Worm (Caenorhabditis elegans) whole organism, mixed stage, embryonic: Measurements from ENCODE around the gene ace-1.

Experiments
- M03D4.4 ChIP-seq: sonication (generic microtip); optimal IDR thresholded peaks from 2 replicates; lab custom pipeline; 2017; ENCODE audit warnings: mild to moderate bottlenecking, missing genetic modification characterization, missing compliant biosample characterization
- bed-3 ChIP-seq: fragments of 200-800 bp; sonication (Bioruptor generic); optimal IDR thresholded peaks from 3 replicates; lab custom pipeline; 2018; ENCODE audit warnings: mild to moderate bottlenecking, missing genetic modification characterization, moderate library complexity, missing compliant biosample characterization
- blmp-1 ChIP-seq: fragments of 150-350 bp; optimal IDR thresholded peaks from 2 replicates; lab custom pipeline; 2014; ENCODE audit warnings: missing biosample characterization, missing genetic modification characterization
- ceh-39 ChIP-seq: fragments of 150-350 bp; optimal IDR thresholded peaks from 2 replicates; lab custom pipeline; 2014; ENCODE audit warnings: missing biosample characterization, missing genetic modification characterization
- ceh-43 ChIP-seq: fragments of 200-800 bp; sonication (Bioruptor generic); optimal IDR thresholded peaks from 2 replicates; lab custom pipeline; 2018; ENCODE audit warnings: mild to moderate bottlenecking, missing genetic modification characterization, moderate library complexity, missing compliant biosample characterization
- ceh-83 ChIP-seq: fragments of 200-800 bp; sonication (Bioruptor generic); optimal IDR thresholded peaks from 2 replicates; lab custom pipeline; 2018; ENCODE audit warnings: mild to moderate bottlenecking, missing genetic modification characterization, missing compliant biosample characterization
- ces-1 ChIP-seq: fragments of 150-350 bp; optimal IDR thresholded peaks from 2 replicates; lab custom pipeline; 2014; ENCODE audit warnings: missing biosample characterization, missing genetic modification reagents, missing genetic modification characterization
- cnd-1 ChIP-seq: fragments of 200-800 bp; sonication (Bioruptor generic); optimal IDR thresholded peaks from 2 replicates; lab custom pipeline; 2018; ENCODE audit warnings: mild to moderate bottlenecking, missing genetic modification characterization, missing compliant biosample characterization
- elt-1 ChIP-seq: sonication (generic microtip); optimal IDR thresholded peaks from 2 replicates; lab custom pipeline; 2017; ENCODE audit warnings: missing genetic modification characterization, mild to moderate bottlenecking, missing compliant biosample characterization, antibody characterized with exemption, moderate library complexity, borderline replicate concordance; ENCODE audit not compliant: insufficient read depth
- elt-3 ChIP-seq: fragments of 150-350 bp; optimal IDR thresholded peaks from 2 replicates; lab custom pipeline; 2014; ENCODE audit warnings: missing biosample characterization, missing genetic modification characterization
- flh-1 ChIP-seq: fragments of 200-800 bp; sonication (Bioruptor generic); optimal IDR thresholded peaks from 2 replicates; lab custom pipeline; 2018; ENCODE audit warnings: mild to moderate bottlenecking, missing genetic modification characterization, moderate library complexity, missing compliant biosample characterization
- ham-2 ChIP-seq: fragments of 200-800 bp; sonication (Bioruptor generic); optimal IDR thresholded peaks from 2 replicates; lab custom pipeline; 2018; ENCODE audit warnings: mild to moderate bottlenecking, missing genetic modification characterization, missing compliant biosample characterization
- hlh-1 ChIP-seq: fragments of 150-350 bp; optimal IDR thresholded peaks from 2 replicates; lab custom pipeline; 2014; ENCODE audit warnings: missing biosample characterization, missing genetic modification reagents, missing genetic modification characterization
- lin-13 ChIP-seq: fragments of 150-350 bp; optimal IDR thresholded peaks from 2 replicates; lab custom pipeline; 2014; ENCODE audit warnings: missing biosample characterization, missing genetic modification characterization
- lin-32 ChIP-seq: fragments of 200-800 bp; sonication (Bioruptor generic); optimal IDR thresholded peaks from 2 replicates; lab custom pipeline; 2018; ENCODE audit warnings: mild to moderate bottlenecking, missing genetic modification characterization, missing compliant biosample characterization
- lsy-2 ChIP-seq: fragments of 150-350 bp; optimal IDR thresholded peaks from 2 replicates; lab custom pipeline; 2014; ENCODE audit warnings: missing biosample characterization, missing genetic modification characterization
- mab-5 ChIP-seq: fragments of 150-350 bp; optimal IDR thresholded peaks from 2 replicates; lab custom pipeline; 2014; ENCODE audit warnings: missing biosample characterization, missing genetic modification characterization
- mep-1 ChIP-seq: fragments of 150-350 bp; optimal IDR thresholded peaks from 2 replicates; lab custom pipeline; 2017; ENCODE audit warnings: missing biosample characterization, missing genetic modification reagents, missing genetic modification characterization, inconsistent platforms
- mls-2 ChIP-seq: sonication (generic microtip); optimal IDR thresholded peaks from 2 replicates; lab custom pipeline; 2016; ENCODE audit warnings: mild to moderate bottlenecking, missing genetic modification characterization, moderate library complexity, missing compliant biosample characterization
- nhr-2 ChIP-seq: fragments of 150-350 bp; optimal IDR thresholded peaks from 2 replicates; lab custom pipeline; 2014; ENCODE audit warnings: missing biosample characterization, missing genetic modification characterization
- nhr-237 ChIP-seq: fragments of 150-350 bp; optimal IDR thresholded peaks from 2 replicates; lab custom pipeline; 2014; ENCODE audit warnings: missing biosample characterization, missing genetic modification characterization
- nhr-28 ChIP-seq: fragments of 150-350 bp; optimal IDR thresholded peaks from 2 replicates; lab custom pipeline; 2014; ENCODE audit warnings: missing biosample characterization, missing genetic modification characterization
- nhr-76 ChIP-seq: sonication (generic microtip); optimal IDR thresholded peaks from 2 replicates; lab custom pipeline; 2017; ENCODE audit warnings: missing biosample characterization, missing genetic modification characterization
- pha-4 ChIP-seq: fragments of 150-350 bp; optimal IDR thresholded peaks from 2 replicates; lab custom pipeline; 2018; ENCODE audit warnings: missing biosample characterization, missing genetic modification reagents, missing genetic modification characterization
- sem-2 ChIP-seq: fragments of 200-800 bp; sonication (Bioruptor generic); optimal IDR thresholded peaks from 2 replicates; lab custom pipeline; 2018; ENCODE audit warnings: mild to moderate bottlenecking, missing genetic modification characterization, missing compliant biosample characterization
- snpc-4 ChIP-seq: fragments of 150-350 bp; optimal IDR thresholded peaks from 2 replicates; lab custom pipeline; 2014; ENCODE audit warnings: missing biosample characterization, missing genetic modification characterization
- sptf-1 ChIP-seq: sonication (generic microtip); optimal IDR thresholded peaks from 2 replicates; lab custom pipeline; 2017; ENCODE audit warnings: mild to moderate bottlenecking, missing genetic modification characterization, moderate library complexity, missing compliant biosample characterization
- tbx-8 ChIP-seq: fragments of 200-800 bp; sonication (Bioruptor generic); optimal IDR thresholded peaks from 2 replicates; lab custom pipeline; 2018; ENCODE audit warnings: mild to moderate bottlenecking, missing genetic modification characterization, moderate library complexity, missing compliant biosample characterization
- unc-120 ChIP-seq: sonication (generic microtip); optimal IDR thresholded peaks from 2 replicates; lab custom pipeline; 2017; ENCODE audit warnings: missing genetic modification characterization, missing compliant biosample characterization; ENCODE audit not compliant: poor library complexity, severe bottlenecking
- unc-39 ChIP-seq: fragments of 150-350 bp; optimal IDR thresholded peaks from 2 replicates; lab custom pipeline; 2014; ENCODE audit warnings: missing biosample characterization, missing genetic modification characterization
- unc-62 ChIP-seq: fragments of 150-350 bp; optimal IDR thresholded peaks from 2 replicates; lab custom pipeline; 2014; ENCODE audit warnings: missing biosample characterization, missing genetic modification reagents, missing genetic modification characterization
- ztf-11 ChIP-seq: fragments of 150-350 bp; optimal IDR thresholded peaks from 2 replicates; lab custom pipeline; 2014; ENCODE audit warnings: missing biosample characterization, missing genetic modification characterization

Gene ace-1

DNA sequence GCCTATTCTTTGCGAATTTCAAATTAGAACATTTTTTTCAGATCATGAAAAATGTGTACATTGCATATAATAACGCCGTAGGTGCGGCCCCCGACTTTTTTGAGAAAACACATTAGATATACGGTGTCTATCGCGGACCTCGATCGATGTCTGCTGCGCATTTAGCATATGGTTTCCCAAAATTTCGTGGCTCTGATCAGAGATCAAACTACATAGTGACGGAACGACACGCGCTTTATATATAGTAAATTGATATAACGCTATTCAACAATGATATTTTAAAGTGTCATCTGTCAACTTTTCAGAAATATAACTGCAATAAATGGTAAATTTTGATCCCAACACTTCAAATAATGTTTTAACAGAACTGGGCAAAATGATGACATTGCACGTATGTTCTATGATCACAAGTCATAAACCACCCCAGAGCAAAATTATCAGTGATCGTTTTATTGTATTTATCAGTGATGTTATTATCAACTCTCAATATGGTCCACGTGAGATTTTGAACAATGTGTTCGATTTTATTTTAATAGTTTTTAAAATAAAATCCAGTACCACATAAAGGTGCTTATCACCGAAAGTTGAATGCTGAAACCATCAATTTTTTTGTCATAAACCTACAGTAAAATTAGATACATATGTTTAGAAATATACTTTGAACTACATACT is 20.7 kb upstream of the ace-1 start:
- TF ChIP-seq cnd-1 (no peak), ham-2 (GFP tag; lab: Kevin White, UChicago) (no peak), unc-39 (tag; lab: Kevin White, UChicago) (no peak), unc-62 (GFP tag; lab: Kevin White, UChicago) (no peak), lsy-2 (tag; lab: Kevin White, UChicago) (no peak), sem-2 (GFP tag; lab: Kevin White, UChicago) (no peak), elt-3 (tag; lab: Kevin White, UChicago) (no peak), flh-1 (GFP tag; lab: Kevin White, UChicago) (no peak), tbx-8 (GFP tag; lab: Kevin White, UChicago) (no peak), nhr-237 (tag; lab: Kevin White, UChicago) (no peak), ceh-43 (GFP tag; lab: Kevin White, UChicago) (no peak), mab-5 (tag; lab: Kevin White, UChicago) (no peak), lin-32 (no peak)

DNA sequence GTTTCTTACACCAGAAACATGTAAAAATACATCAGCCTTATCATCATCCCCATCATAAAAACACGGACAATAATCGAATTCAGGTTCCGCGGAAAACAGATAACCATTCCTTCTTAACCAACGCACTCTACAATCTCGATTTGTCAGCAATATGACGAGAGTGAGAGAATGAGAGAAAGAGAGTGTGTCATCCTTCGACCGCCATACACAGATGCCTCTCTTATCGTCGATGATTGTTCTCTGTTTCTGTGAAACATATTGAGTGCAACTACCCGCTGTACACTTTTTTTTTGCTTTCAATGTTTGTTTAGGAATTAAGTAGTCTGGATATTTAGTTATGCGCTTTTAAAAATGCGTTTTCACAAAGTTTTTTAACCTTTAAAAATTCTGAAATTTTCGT is 18.1 kb upstream of the ace-1 start:
- peak; percentile 65 for TF ChIP-seq elt-1 (tag; lab: Kevin White, UChicago)
- peak; percentile 29 for TF ChIP-seq unc-62 (GFP tag; lab: Kevin White, UChicago)
- no peak for TF ChIP-seq blmp-1 (tag; lab: Kevin White, UChicago)
- TF ChIP-seq hlh-1 (tag; lab: Kevin White, UChicago): no peak

DNA sequence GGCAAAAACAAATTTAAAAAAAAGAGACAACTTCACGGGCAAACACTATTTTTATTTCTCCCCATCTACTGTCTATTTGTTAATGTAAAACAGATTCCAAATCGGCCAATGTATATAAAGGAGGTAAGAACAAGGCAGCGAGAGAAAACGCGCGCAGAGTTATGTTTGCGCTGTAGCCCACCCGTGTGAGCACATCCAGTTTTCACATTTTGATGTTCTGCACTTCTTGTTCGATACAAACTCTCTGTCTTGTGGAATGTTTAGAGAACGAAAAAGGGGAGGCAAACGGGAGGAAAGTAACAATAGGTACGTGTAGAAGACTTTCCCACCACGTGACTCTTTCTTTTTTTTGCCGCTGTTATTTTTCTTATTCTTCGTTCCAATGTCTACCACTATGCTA is 14.6 kb upstream of the ace-1 start:
- TF ChIP-seq ceh-83 (GFP tag; lab: Kevin White, UChicago) (no peak), nhr-76 (tag; lab: Kevin White, UChicago) (no peak), nhr-28 (tag; lab: Kevin White, UChicago) (no peak), mep-1 (no peak), ceh-39 (no peak), unc-39 (tag; lab: Kevin White, UChicago) (no peak), sptf-1 (tag; lab: Kevin White, UChicago) (no peak)

DNA sequence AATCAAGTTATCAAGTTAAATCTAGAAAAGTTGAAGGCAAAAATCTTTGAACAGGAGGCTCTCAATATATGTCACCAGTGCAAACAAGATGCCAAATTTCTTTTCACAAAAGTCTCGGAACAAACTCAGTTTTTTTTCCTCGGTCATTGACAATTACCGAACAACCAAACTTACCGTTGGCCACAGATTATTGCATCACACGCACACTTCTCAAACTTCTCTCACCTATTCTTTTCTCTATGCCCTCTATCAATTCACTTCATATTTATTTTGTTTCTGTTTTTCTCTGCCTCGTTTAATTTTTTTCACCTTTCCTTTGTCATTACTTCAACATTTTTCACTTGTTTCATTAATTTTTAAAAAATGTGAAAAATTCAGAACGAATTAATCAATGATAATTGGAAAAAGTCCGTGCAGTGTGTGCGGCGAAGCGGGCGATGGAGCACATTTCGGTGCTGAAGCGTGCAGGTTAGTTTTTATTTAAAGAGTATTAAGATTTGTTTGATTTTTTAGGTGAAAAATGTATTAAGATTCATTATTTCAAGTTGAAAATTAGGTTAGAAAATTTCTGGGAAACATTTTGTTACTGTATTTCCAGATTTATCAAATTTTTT is 12.4 kb upstream of the ace-1 start, which contains the start of gene nhr-28:
Gene nhr-28, plus strand, starts transcription at position 379 of the 614 bp plus-strand sequence.
- TF ChIP-seq mab-5 (tag; lab: Kevin White, UChicago) (no peak), tbx-8 (GFP tag; lab: Kevin White, UChicago) (no peak), nhr-28 (tag; lab: Kevin White, UChicago) (no peak), hlh-1 (tag; lab: Kevin White, UChicago) (no peak), flh-1 (GFP tag; lab: Kevin White, UChicago) (no peak), nhr-237 (tag; lab: Kevin White, UChicago) (no peak), unc-62 (GFP tag; lab: Kevin White, UChicago) (no peak), snpc-4 (tag; lab: Kevin White, UChicago) (no peak), blmp-1 (tag; lab: Kevin White, UChicago) (no peak), M03D4.4 (tag; lab: Kevin White, UChicago) (no peak)
- TF ChIP-seq, all 35 proteins: peak for 0

DNA sequence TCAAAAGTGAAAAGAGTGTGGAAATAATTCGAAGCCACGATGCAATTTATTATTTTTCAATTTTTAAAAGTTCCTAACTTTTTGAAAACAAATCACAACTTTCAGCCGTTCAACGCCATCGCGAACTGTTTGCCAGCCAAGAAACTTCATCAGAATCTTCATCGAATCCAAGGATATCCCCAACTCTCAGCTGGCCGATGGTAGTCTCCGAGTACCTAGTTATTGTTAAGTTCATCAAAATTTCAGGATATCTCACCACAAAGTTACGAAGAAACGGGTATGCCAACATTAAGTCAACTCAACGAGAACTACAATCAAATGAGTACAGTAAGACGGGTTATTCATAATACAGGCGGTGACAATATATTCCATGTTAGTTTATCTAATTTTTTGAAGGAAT is 10.8 kb upstream of the ace-1 start:
- TF ChIP-seq ces-1 (GFP tag; lab: Kevin White, UChicago) (no peak), unc-39 (tag; lab: Kevin White, UChicago) (no peak), nhr-76 (tag; lab: Kevin White, UChicago) (no peak), ceh-43 (GFP tag; lab: Kevin White, UChicago) (no peak), ham-2 (GFP tag; lab: Kevin White, UChicago) (no peak), lin-13 (tag; lab: Kevin White, UChicago) (no peak), nhr-28 (tag; lab: Kevin White, UChicago) (no peak)

DNA sequence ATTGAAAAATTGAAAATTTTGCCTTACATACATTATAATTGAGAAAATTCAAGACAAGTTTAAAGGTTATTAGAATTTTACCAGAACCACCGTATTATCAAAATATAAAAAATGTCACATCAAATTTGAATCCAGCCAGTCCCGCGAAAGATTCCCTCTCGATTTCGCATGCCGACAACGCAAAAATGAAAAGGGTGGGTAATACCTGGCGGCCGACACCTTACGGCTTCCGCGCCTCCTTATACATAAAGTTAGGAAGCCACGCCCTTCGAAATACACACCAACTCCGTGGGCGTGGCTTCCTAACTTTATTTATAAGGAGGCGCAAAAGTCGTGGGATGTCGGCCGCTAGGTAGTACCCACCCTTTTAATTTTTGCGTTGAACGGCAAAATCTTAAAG is 9.6 kb upstream of the ace-1 start:
- no peak for TF ChIP-seq sptf-1 (tag; lab: Kevin White, UChicago)
- no peak for TF ChIP-seq lin-32
- no peak for TF ChIP-seq ham-2 (GFP tag; lab: Kevin White, UChicago)
- no peak for TF ChIP-seq lin-13 (tag; lab: Kevin White, UChicago)
- TF ChIP-seq mep-1: no peak
- TF ChIP-seq unc-120 (tag; lab: Kevin White, UChicago): no peak
- no peak for TF ChIP-seq elt-1 (tag; lab: Kevin White, UChicago)
- TF ChIP-seq flh-1 (GFP tag; lab: Kevin White, UChicago): no peak
- TF ChIP-seq ztf-11: no peak
- TF ChIP-seq pha-4 (tag; lab: Kevin White, UChicago): no peak
- no peak for TF ChIP-seq bed-3 (GFP tag; lab: Kevin White, UChicago)
- no peak for TF ChIP-seq ces-1 (GFP tag; lab: Kevin White, UChicago)
- TF ChIP-seq nhr-2 (tag; lab: Kevin White, UChicago): no peak
- TF ChIP-seq ceh-39: no peak
- no peak for TF ChIP-seq hlh-1 (tag; lab: Kevin White, UChicago)
- no peak for TF ChIP-seq cnd-1
- TF ChIP-seq mab-5 (tag; lab: Kevin White, UChicago): no peak
- TF ChIP-seq tbx-8 (GFP tag; lab: Kevin White, UChicago): no peak
- TF ChIP-seq mls-2: no peak
